Fruit fly (Drosophila melanogaster) whole organism, embryonic: ENCODE data around the gene CG6231.

ENCODE experiments used
- Bdp1 ChIP-seq: fragments of 200-800 bp; sonication (Bioruptor generic); optimal IDR thresholded peaks from 3 replicates; lab custom pipeline; 2016; ENCODE audit warnings: missing biosample characterization, missing genetic modification characterization
- Bgb ChIP-seq: fragments of 200-800 bp; sonication (Bioruptor generic); IDR thresholded peaks from 2 replicates; pipeline ENCODE4 v1.3.6; 2022; ENCODE audit warnings: missing biosample characterization, missing genetic modification characterization; ENCODE audit not compliant: partially characterized antibody
- Bteb2 ChIP-seq: fragments of 200-800 bp; sonication (Bioruptor generic); optimal IDR thresholded peaks from 2 replicates; lab custom pipeline; 2016; ENCODE audit warnings: missing biosample characterization, missing genetic modification characterization
- CG11456 ChIP-seq: fragments of 200-800 bp; sonication (Bioruptor generic); IDR thresholded peaks from 3 replicates; pipeline ENCODE4 v1.3.6; 2022; ENCODE audit warnings: missing biosample characterization, missing genetic modification characterization
- CG11504 ChIP-seq: fragments of 200-800 bp; sonication (Bioruptor generic); optimal IDR thresholded peaks from 3 replicates; lab custom pipeline; 2019; ENCODE audit warnings: missing biosample characterization, mild to moderate bottlenecking, missing genetic modification characterization, moderate library complexity
- CG13287 ChIP-seq: fragments of 200-800 bp; sonication (Bioruptor generic); IDR thresholded peaks from 2 replicates; pipeline ENCODE4 v1.3.6; 2022; ENCODE audit warnings: missing biosample characterization, missing genetic modification characterization; ENCODE audit not compliant: partially characterized antibody
- CG14667 ChIP-seq: fragments of 200-800 bp; sonication (Bioruptor generic); IDR thresholded peaks from 2 replicates; pipeline ENCODE4 v1.3.6; 2022; ENCODE audit warnings: missing biosample characterization, missing genetic modification characterization
- CG14860 ChIP-seq: fragments of 200-800 bp; sonication (Bioruptor generic); IDR thresholded peaks from 3 replicates; pipeline ENCODE4 v1.3.6; 2022; ENCODE audit warnings: missing biosample characterization, missing genetic modification characterization; ENCODE audit not compliant: partially characterized antibody
- CG15269 ChIP-seq: fragments of 200-800 bp; sonication (Bioruptor generic); optimal IDR thresholded peaks from 2 replicates; lab custom pipeline; 2018; ENCODE audit warnings: missing biosample characterization, mild to moderate bottlenecking, missing genetic modification characterization, moderate library complexity
- CG17328 ChIP-seq: fragments of 200-800 bp; sonication (Bioruptor generic); IDR thresholded peaks from 2 replicates; pipeline ENCODE4 v1.3.6; 2022; ENCODE audit warnings: missing biosample characterization, missing genetic modification characterization
- CG17912 ChIP-seq: fragments of 200-800 bp; sonication (Bioruptor generic); optimal IDR thresholded peaks from 2 replicates; lab custom pipeline; 2018; ENCODE audit warnings: missing biosample characterization, mild to moderate bottlenecking, missing genetic modification characterization
- CG30403 ChIP-seq: fragments of 200-800 bp; sonication (Bioruptor generic); optimal IDR thresholded peaks from 3 replicates; lab custom pipeline; 2016; ENCODE audit warnings: missing biosample characterization, missing genetic modification characterization
- CG30431 ChIP-seq: fragments of 200-800 bp; sonication (Bioruptor generic); optimal IDR thresholded peaks from 2 replicates; lab custom pipeline; 2017; ENCODE audit warnings: missing biosample characterization, missing genetic modification characterization
- CG31388 ChIP-seq: fragments of 200-800 bp; sonication (Bioruptor generic); optimal IDR thresholded peaks from 2 replicates; lab custom pipeline; 2016; ENCODE audit warnings: missing biosample characterization, missing genetic modification characterization
- CG3995 ChIP-seq: fragments of 200-800 bp; sonication (Bioruptor generic); optimal IDR thresholded peaks from 3 replicates; lab custom pipeline; 2016; ENCODE audit warnings: missing biosample characterization, missing genetic modification characterization
- CG4328 ChIP-seq: fragments of 200-800 bp; sonication (Bioruptor generic); optimal IDR thresholded peaks from 3 replicates; lab custom pipeline; 2017; ENCODE audit warnings: missing biosample characterization, missing genetic modification reagents, missing genetic modification characterization
- CG4424 ChIP-seq: fragments of 200-800 bp; sonication (Bioruptor generic); optimal IDR thresholded peaks from 3 replicates; lab custom pipeline; 2016; ENCODE audit warnings: missing biosample characterization, missing genetic modification characterization
- CG4707 ChIP-seq: fragments of 200-800 bp; sonication (Bioruptor generic); optimal IDR thresholded peaks from 2 replicates; lab custom pipeline; 2018; ENCODE audit warnings: missing biosample characterization, mild to moderate bottlenecking, missing genetic modification characterization, moderate library complexity
- CG6272 ChIP-seq: fragments of 200-800 bp; sonication (Bioruptor generic); IDR thresholded peaks from 2 replicates; pipeline ENCODE4 v1.3.6; 2022; ENCODE audit warnings: missing biosample characterization, missing genetic modification characterization
- CG6791 ChIP-seq: fragments of 200-800 bp; sonication (Bioruptor generic); IDR thresholded peaks from 3 replicates; pipeline ENCODE4 v1.3.6; 2022; ENCODE audit warnings: missing biosample characterization, missing genetic modification characterization; ENCODE audit not compliant: partially characterized antibody
- CG8765 ChIP-seq: fragments of 200-800 bp; sonication (Bioruptor generic); IDR thresholded peaks from 2 replicates; pipeline ENCODE4 v1.3.6; 2022; ENCODE audit warnings: missing biosample characterization, missing genetic modification characterization
- Dad ChIP-seq: fragments of 200-800 bp; sonication (Bioruptor generic); optimal IDR thresholded peaks from 3 replicates; lab custom pipeline; 2016; ENCODE audit warnings: missing biosample characterization, missing genetic modification characterization
- Eip74EF ChIP-seq, 2 experiments: fragments of 200-800 bp in 1 of 2; fragments of >200 bp in 1 of 2; sonication (Bioruptor generic) in 1 of 2; optimal IDR thresholded peaks; 2 replicates each; lab custom pipeline; 2017 to 2019; ENCODE audit warnings: missing biosample characterization in 2 of 2, missing genetic modification characterization in 2 of 2, mild to moderate bottlenecking in 1 of 2, moderate library complexity in 1 of 2
- HLH4C ChIP-seq: fragments of 200-800 bp; sonication (Bioruptor generic); IDR thresholded peaks from 3 replicates; pipeline ENCODE4 v1.3.6; 2022; ENCODE audit warnings: missing biosample characterization, missing genetic modification characterization; ENCODE audit not compliant: partially characterized antibody
- Hr78 ChIP-seq, 2 experiments: fragments of 200-800 bp in 1 of 2; fragments of >200 bp in 1 of 2; sonication (Bioruptor generic) in 1 of 2; optimal IDR thresholded peaks; 2 replicates each; lab custom pipeline; 2017 to 2019; ENCODE audit warnings: missing biosample characterization in 2 of 2, missing genetic modification characterization in 2 of 2, mild to moderate bottlenecking in 1 of 2, moderate library complexity in 1 of 2
- Opbp ChIP-seq: fragments of 200-800 bp; sonication (Bioruptor generic); IDR thresholded peaks from 3 replicates; pipeline ENCODE4 v1.3.6; 2022; ENCODE audit warnings: missing biosample characterization, missing genetic modification characterization; ENCODE audit not compliant: partially characterized antibody
- Scr ChIP-seq: fragments of 200-800 bp; sonication (Bioruptor generic); IDR thresholded peaks from 2 replicates; pipeline ENCODE4 v1.3.6; 2022; ENCODE audit warnings: missing biosample characterization, missing genetic modification characterization; ENCODE audit not compliant: partially characterized antibody
- ato ChIP-seq: fragments of 200-800 bp; sonication (Bioruptor generic); IDR thresholded peaks from 2 replicates; pipeline ENCODE4 v1.3.6; 2022; ENCODE audit warnings: missing biosample characterization, missing genetic modification characterization; ENCODE audit not compliant: partially characterized antibody
- bbx ChIP-seq: fragments of 200-800 bp; sonication (Bioruptor generic); IDR thresholded peaks from 2 replicates; pipeline ENCODE4 v1.3.6; 2022; ENCODE audit warnings: missing biosample characterization, missing genetic modification characterization; ENCODE audit not compliant: partially characterized antibody
- corto ChIP-seq: fragments of 200-800 bp; sonication (Bioruptor generic); optimal IDR thresholded peaks from 2 replicates; lab custom pipeline; 2016; ENCODE audit warnings: missing biosample characterization, mild to moderate bottlenecking, missing genetic modification characterization, moderate library complexity
- crp ChIP-seq, 2 experiments: fragments of 200-800 bp; sonication (Bioruptor generic); optimal IDR thresholded peaks; 2 replicates in 1 of 2; 3 replicates in 1 of 2; lab custom pipeline; 2017; ENCODE audit warnings: missing biosample characterization in 2 of 2, missing genetic modification characterization in 2 of 2, mild to moderate bottlenecking in 1 of 2, moderate library complexity in 1 of 2
- exex ChIP-seq: fragments of 200-800 bp; sonication (Bioruptor generic); optimal IDR thresholded peaks from 4 replicates; lab custom pipeline; 2018; ENCODE audit warnings: missing biosample characterization, mild to moderate bottlenecking, missing genetic modification characterization, moderate library complexity
- ham ChIP-seq: fragments of 200-800 bp; sonication (Bioruptor generic); IDR thresholded peaks from 2 replicates; pipeline ENCODE4 v1.3.6; 2022; ENCODE audit warnings: missing biosample characterization, missing genetic modification characterization
- insv ChIP-seq, 2 experiments: fragments of 200-800 bp; sonication (Bioruptor generic); optimal IDR thresholded peaks; 3 replicates each; lab custom pipeline; 2016 to 2018; ENCODE audit warnings: missing biosample characterization in 2 of 2, missing genetic modification characterization in 2 of 2
- jumu ChIP-seq: fragments of 200-800 bp; sonication (Bioruptor generic); optimal IDR thresholded peaks from 3 replicates; lab custom pipeline; 2016; ENCODE audit warnings: missing biosample characterization, missing genetic modification characterization
- knrl ChIP-seq: fragments of 200-800 bp; sonication (Bioruptor generic); IDR thresholded peaks from 3 replicates; pipeline ENCODE4 v1.3.6; 2022; ENCODE audit warnings: missing biosample characterization, missing genetic modification characterization; ENCODE audit not compliant: partially characterized antibody
- lab ChIP-seq: fragments of 200-800 bp; sonication (Bioruptor generic); optimal IDR thresholded peaks from 3 replicates; lab custom pipeline; 2017; ENCODE audit warnings: missing biosample characterization, missing genetic modification characterization, mild to moderate bottlenecking, moderate library complexity, missing genetic modification reagents
- mirr ChIP-seq: fragments of 200-800 bp; sonication (Bioruptor generic); optimal IDR thresholded peaks from 3 replicates; lab custom pipeline; 2018; ENCODE audit warnings: missing biosample characterization, mild to moderate bottlenecking, missing genetic modification characterization
- mld ChIP-seq: fragments of 200-800 bp; sonication (Bioruptor generic); IDR thresholded peaks from 3 replicates; pipeline ENCODE4 v1.3.6; 2022; ENCODE audit warnings: missing biosample characterization, missing genetic modification characterization; ENCODE audit not compliant: partially characterized antibody
- p53 ChIP-seq: fragments of 200-800 bp; sonication (Bioruptor generic); optimal IDR thresholded peaks from 2 replicates; lab custom pipeline; 2016; ENCODE audit warnings: missing biosample characterization, missing genetic modification characterization
- pan ChIP-seq, 4 experiments: fragments of >200 bp in 3 of 4; fragments of 200-800 bp in 1 of 4; sonication (Bioruptor generic) in 1 of 4; optimal IDR thresholded peaks in 3 of 4; IDR thresholded peaks in 1 of 4; 2 replicates each; pipeline versions ENCODE4 v1.3.6 to Lab custom; 2017 to 2022; ENCODE audit warnings: missing biosample characterization in 2 of 4, missing genetic modification characterization in 2 of 4, mixed read lengths in 1 of 4
- pfk ChIP-seq: fragments of 200-800 bp; sonication (Bioruptor generic); optimal IDR thresholded peaks from 2 replicates; lab custom pipeline; 2018; ENCODE audit warnings: missing biosample characterization, mild to moderate bottlenecking, missing genetic modification characterization, moderate library complexity
- repo ChIP-seq: fragments of 200-800 bp; sonication (Bioruptor generic); optimal IDR thresholded peaks from 2 replicates; lab custom pipeline; 2016; ENCODE audit warnings: missing biosample characterization, missing genetic modification characterization
- schlank ChIP-seq: fragments of 200-800 bp; sonication (Bioruptor generic); optimal IDR thresholded peaks from 2 replicates; lab custom pipeline; 2018; ENCODE audit warnings: missing biosample characterization, mild to moderate bottlenecking, missing genetic modification characterization
- shn ChIP-seq: fragments of 200-800 bp; sonication (Bioruptor generic); optimal IDR thresholded peaks from 3 replicates; lab custom pipeline; 2016; ENCODE audit warnings: missing biosample characterization, missing genetic modification characterization
- sima ChIP-seq: fragments of 200-800 bp; sonication (Bioruptor generic); optimal IDR thresholded peaks from 2 replicates; lab custom pipeline; 2016; ENCODE audit warnings: missing biosample characterization, missing genetic modification characterization
- sr ChIP-seq: fragments of 200-800 bp; sonication (Bioruptor generic); IDR thresholded peaks from 3 replicates; pipeline ENCODE4 v1.3.6; 2022; ENCODE audit warnings: missing biosample characterization, missing genetic modification characterization
- zen2 ChIP-seq: fragments of 200-800 bp; sonication (Bioruptor generic); IDR thresholded peaks from 3 replicates; pipeline ENCODE4 v1.3.6; 2022; ENCODE audit warnings: missing biosample characterization, missing genetic modification characterization; ENCODE audit not compliant: partially characterized antibody

Gene CG6231

DNA sequence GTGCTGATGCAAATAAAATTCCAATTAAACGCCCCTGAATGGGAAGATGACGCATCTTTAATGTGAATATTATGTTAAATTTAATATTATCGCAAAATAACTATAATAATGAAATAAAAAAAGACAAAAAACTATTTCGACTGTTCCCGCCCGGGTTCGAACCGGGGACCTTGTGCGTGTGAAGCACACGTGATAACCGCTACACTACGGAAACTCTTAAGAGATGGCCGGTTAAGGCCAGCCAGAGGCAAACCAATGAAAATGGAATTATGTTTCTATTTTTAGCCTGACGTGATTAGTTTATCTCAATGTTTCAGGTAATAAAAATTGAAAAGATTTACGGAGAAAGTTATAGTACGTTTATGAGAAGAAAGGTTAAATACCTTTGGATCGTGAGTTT is 39.6 kb upstream of the CG6231 start (continued):
- TF ChIP-seq CG6791 (GFP tag; lab: Robert Waterston, UW), result peak; percentile 37; the same call in 1 of the 3 replicates
- no peak for TF ChIP-seq pfk (GFP tag; lab: Kevin White, UChicago)
- TF ChIP-seq HLH4C (GFP tag; lab: Robert Waterston, UW), result peak; percentile 55; the same call in 2 of the 3 replicates
- 0 out of 2 replicates have a peak, but pooled peaks have one; percentile 44 for TF ChIP-seq bbx (GFP tag; lab: Robert Waterston, UW)
- TF ChIP-seq CG6272 (GFP tag; lab: Robert Waterston, UW), result no peak
- TF ChIP-seq Bdp1 (GFP tag; lab: Kevin White, UChicago), result peak; percentile 97
- no peak for TF ChIP-seq CG4328 (GFP tag; lab: Kevin White, UChicago)
- TF ChIP-seq Eip74EF (GFP tag; optimal IDR thresholded peaks at IDR 0.05; lab: Kevin White, UChicago), result no peak
- no peak for TF ChIP-seq CG4424 (GFP tag; lab: Kevin White, UChicago)
- TF ChIP-seq CG17328 (GFP tag; lab: Robert Waterston, UW), result no peak
- TF ChIP-seq knrl (GFP tag; lab: Robert Waterston, UW), result peak; percentile 38; the same call in 1 of the 3 replicates
- TF ChIP-seq shn (GFP tag; lab: Kevin White, UChicago), result no peak
- peak; percentile 59 for TF ChIP-seq Scr
- TF ChIP-seq CG11504 (tag; lab: Kevin White, UChicago), result no peak
- no peak for TF ChIP-seq CG14667 (GFP tag; lab: Robert Waterston, UW)
- TF ChIP-seq Hr78 (GFP tag; optimal IDR thresholded peaks at IDR 0.05; lab: Kevin White, UChicago), result no peak
- no peak for TF ChIP-seq p53 (GFP tag; lab: Kevin White, UChicago)
- no peak for TF ChIP-seq insv (GFP tag; optimal IDR thresholded peaks at IDR 0.05; lab: Kevin White, UChicago)
- TF ChIP-seq pan (optimal IDR thresholded peaks at IDR 0.05; lab: Kevin White, UChicago), result no peak
- TF ChIP-seq pan (GFP tag; optimal IDR thresholded peaks at IDR 0.05 in 1 of 2, IDR thresholded peaks at IDR 0.05 in 1 of 2), result no peak
- no peak for TF ChIP-seq CG8765
- TF ChIP-seq zen2 (GFP tag; lab: Robert Waterston, UW), result no peak
- TF ChIP-seq CG4707 (GFP tag; lab: Kevin White, UChicago), result no peak
- no peak for TF ChIP-seq corto
- no peak for TF ChIP-seq lab (GFP tag; lab: Kevin White, UChicago)
- TF ChIP-seq sr (GFP tag; lab: Robert Waterston, UW), result no peak
- no peak for TF ChIP-seq CG3995 (GFP tag; lab: Kevin White, UChicago)
- no peak for TF ChIP-seq Bteb2
- 0 out of 2 replicates have a peak, but pooled peaks have one; percentile 3 for TF ChIP-seq CG13287 (GFP tag; lab: Robert Waterston, UW)
- TF ChIP-seq Dad (GFP tag; lab: Kevin White, UChicago), result no peak
- no peak for TF ChIP-seq CG11456 (GFP tag; lab: Robert Waterston, UW)
- TF ChIP-seq CG31388, result no peak
- no peak for TF ChIP-seq ham (GFP tag; lab: Robert Waterston, UW)
- TF ChIP-seq exex (tag; lab: Kevin White, UChicago), result no peak
- no peak for TF ChIP-seq repo (GFP tag; lab: Kevin White, UChicago)
- no peak for TF ChIP-seq crp (GFP tag; optimal IDR thresholded peaks at IDR 0.05; lab: Kevin White, UChicago)
- TF ChIP-seq CG17912 (GFP tag; lab: Kevin White, UChicago), result no peak
- no peak for TF ChIP-seq jumu (GFP tag; lab: Kevin White, UChicago)
- TF ChIP-seq ato (GFP tag; lab: Robert Waterston, UW), result peak; percentile 50; the same call in 1 of the 2 replicates
- TF ChIP-seq mld (GFP tag; lab: Robert Waterston, UW), result peak; percentile 75; the same call in 2 of the 3 replicates
- no peak for TF ChIP-seq sima (GFP tag; lab: Kevin White, UChicago)
- no peak for TF ChIP-seq schlank (tag; lab: Kevin White, UChicago)
- peak; percentile 76; the same call in 2 of the 3 replicates for TF ChIP-seq Opbp (GFP tag; lab: Robert Waterston, UW)
- 0 out of 3 replicates have a peak, but pooled peaks have one; percentile 32 for TF ChIP-seq CG14860 (GFP tag; lab: Robert Waterston, UW)
- TF ChIP-seq Bgb (GFP tag; lab: Robert Waterston, UW), result peak; percentile 77
- no peak for TF ChIP-seq CG30431 (GFP tag; lab: Kevin White, UChicago)
- TF ChIP-seq mirr (GFP tag; lab: Kevin White, UChicago), result no peak
- no peak for TF ChIP-seq CG15269 (tag; lab: Kevin White, UChicago)
- no peak for TF ChIP-seq CG30403 (GFP tag; lab: Kevin White, UChicago)
